Worm (Caenorhabditis elegans) whole organism, L3 larva: Measurements from ENCODE around the gene Y39A1A.9.
A peak's percentile ranks its signal among the peaks of the same experiment; 100 is the strongest.

Source experiments
- R02D3.7 ChIP-seq: fragments of 150-350 bp; optimal IDR thresholded peaks from 2 replicates; lab custom pipeline; 2014; ENCODE audit warnings: missing biosample characterization, missing genetic modification characterization
- ama-1 ChIP-seq: fragments of 150-350 bp; optimal IDR thresholded peaks from 2 replicates; lab custom pipeline; 2018
- ceh-16 ChIP-seq: sonication (generic microtip); optimal IDR thresholded peaks from 2 replicates; lab custom pipeline; 2017; ENCODE audit warnings: missing biosample characterization, missing genetic modification characterization
- ceh-82 ChIP-seq: fragments of 150-350 bp; optimal IDR thresholded peaks from 2 replicates; lab custom pipeline; 2014; ENCODE audit warnings: missing biosample characterization, missing genetic modification characterization
- daf-12 ChIP-seq: fragments of 150-350 bp; optimal IDR thresholded peaks from 2 replicates; lab custom pipeline; 2014; ENCODE audit warnings: missing biosample characterization, missing genetic modification reagents, missing genetic modification characterization
- egl-5 ChIP-seq: fragments of 150-350 bp; optimal IDR thresholded peaks from 2 replicates; lab custom pipeline; 2017; ENCODE audit warnings: missing biosample characterization, missing genetic modification reagents, missing genetic modification characterization, inconsistent platforms
- elt-1 ChIP-seq: fragments of 150-350 bp; optimal IDR thresholded peaks from 2 replicates; lab custom pipeline; 2014; ENCODE audit warnings: missing biosample characterization, missing genetic modification characterization
- elt-2 ChIP-seq: sonication (generic microtip); optimal IDR thresholded peaks from 2 replicates; lab custom pipeline; 2016; ENCODE audit warnings: missing genetic modification reagents, mild to moderate bottlenecking, missing genetic modification characterization, missing compliant biosample characterization
- eor-1 ChIP-seq, 2 experiments: fragments of 150-350 bp; optimal IDR thresholded peaks; 2 replicates each; lab custom pipeline; 2014 to 2018; ENCODE audit warnings: missing biosample characterization in 2 of 2, missing genetic modification characterization in 2 of 2
- fkh-2 ChIP-seq: fragments of 150-350 bp; optimal IDR thresholded peaks from 2 replicates; lab custom pipeline; 2014; ENCODE audit warnings: missing biosample characterization, missing genetic modification reagents, missing genetic modification characterization
- hmg-11 ChIP-seq: sonication (generic microtip); optimal IDR thresholded peaks from 2 replicates; lab custom pipeline; 2016; ENCODE audit warnings: missing genetic modification characterization, missing compliant biosample characterization
- jun-1 ChIP-seq: fragments of 150-350 bp; optimal IDR thresholded peaks from 2 replicates; lab custom pipeline; 2014; ENCODE audit warnings: missing biosample characterization, missing genetic modification reagents, missing genetic modification characterization
- lin-15B ChIP-seq: fragments of 150-350 bp; optimal IDR thresholded peaks from 2 replicates; lab custom pipeline; 2014; ENCODE audit warnings: missing biosample characterization, missing genetic modification characterization
- lin-39 ChIP-seq: fragments of 150-350 bp; optimal IDR thresholded peaks from 2 replicates; lab custom pipeline; 2018; ENCODE audit warnings: missing biosample characterization, missing genetic modification reagents, missing genetic modification characterization
- lsy-12 ChIP-seq: sonication (generic microtip); optimal IDR thresholded peaks from 2 replicates; lab custom pipeline; 2016; ENCODE audit warnings: mild to moderate bottlenecking, missing genetic modification characterization, missing compliant biosample characterization
- mml-1 ChIP-seq: fragments of 150-350 bp; sonication (generic microtip); optimal IDR thresholded peaks from 3 replicates; lab custom pipeline; 2014; ENCODE audit warnings: missing biosample characterization, missing genetic modification characterization
- nfya-1 ChIP-seq: sonication (generic microtip); optimal IDR thresholded peaks from 2 replicates; lab custom pipeline; 2017; ENCODE audit warnings: missing genetic modification characterization, mild to moderate bottlenecking, missing compliant biosample characterization, antibody characterized with exemption, moderate library complexity; ENCODE audit not compliant: insufficient read depth
- nhr-11 ChIP-seq: fragments of 150-350 bp; optimal IDR thresholded peaks from 2 replicates; lab custom pipeline; 2014; ENCODE audit warnings: missing biosample characterization, missing genetic modification characterization
- nhr-12 ChIP-seq: fragments of 150-350 bp; optimal IDR thresholded peaks from 2 replicates; lab custom pipeline; 2014; ENCODE audit warnings: missing biosample characterization, missing genetic modification characterization
- nhr-23 ChIP-seq: fragments of 150-350 bp; optimal IDR thresholded peaks from 2 replicates; lab custom pipeline; 2014; ENCODE audit warnings: missing biosample characterization, missing genetic modification reagents, missing genetic modification characterization
- nhr-237 ChIP-seq: fragments of 150-350 bp; optimal IDR thresholded peaks from 2 replicates; lab custom pipeline; 2014; ENCODE audit warnings: missing biosample characterization, missing genetic modification characterization
- nhr-25 ChIP-seq: sonication (generic microtip); optimal IDR thresholded peaks from 2 replicates; lab custom pipeline; 2017; ENCODE audit warnings: missing biosample characterization, missing genetic modification characterization
- nhr-28 ChIP-seq: fragments of 150-350 bp; optimal IDR thresholded peaks from 2 replicates; lab custom pipeline; 2014; ENCODE audit warnings: missing biosample characterization, missing genetic modification characterization
- nhr-43 ChIP-seq: sonication (generic microtip); optimal IDR thresholded peaks from 2 replicates; lab custom pipeline; 2016; ENCODE audit warnings: mild to moderate bottlenecking, missing genetic modification characterization, missing compliant biosample characterization; ENCODE audit not compliant: poor library complexity, severe bottlenecking
- nhr-67 ChIP-seq: fragments of 150-350 bp; optimal IDR thresholded peaks from 2 replicates; lab custom pipeline; 2014; ENCODE audit warnings: missing biosample characterization, missing genetic modification characterization
- nhr-76 ChIP-seq: fragments of 150-350 bp; sonication (generic microtip); optimal IDR thresholded peaks from 5 replicates; lab custom pipeline; 2014; ENCODE audit warnings: missing biosample characterization, missing genetic modification characterization
- nhr-77 ChIP-seq: fragments of 150-350 bp; optimal IDR thresholded peaks from 2 replicates; lab custom pipeline; 2014; ENCODE audit warnings: missing biosample characterization, missing genetic modification characterization
- pha-4 ChIP-seq: fragments of 150-350 bp; optimal IDR thresholded peaks from 2 replicates; lab custom pipeline; 2014; ENCODE audit warnings: missing biosample characterization, missing genetic modification reagents, missing genetic modification characterization
- pqm-1 ChIP-seq: fragments of 150-350 bp; optimal IDR thresholded peaks from 2 replicates; lab custom pipeline; 2017; ENCODE audit warnings: missing biosample characterization, missing genetic modification characterization, inconsistent platforms
- sea-2 ChIP-seq: fragments of 150-350 bp; sonication (generic microtip); optimal IDR thresholded peaks from 4 replicates; lab custom pipeline; 2014; ENCODE audit warnings: missing biosample characterization, missing genetic modification reagents, missing genetic modification characterization
- skn-1 ChIP-seq: fragments of 150-350 bp; optimal IDR thresholded peaks from 2 replicates; lab custom pipeline; 2014; ENCODE audit warnings: missing biosample characterization, missing genetic modification characterization
- snpc-4 ChIP-seq: fragments of 150-350 bp; optimal IDR thresholded peaks from 2 replicates; lab custom pipeline; 2014; ENCODE audit warnings: missing biosample characterization, missing genetic modification characterization
- unc-39 ChIP-seq: sonication (generic microtip); optimal IDR thresholded peaks from 4 replicates; lab custom pipeline; 2017; ENCODE audit warnings: missing biosample characterization, missing genetic modification characterization
- unc-62 ChIP-seq: fragments of 150-350 bp; sonication (generic microtip); optimal IDR thresholded peaks from 4 replicates; lab custom pipeline; 2014; ENCODE audit warnings: missing biosample characterization, missing genetic modification reagents, missing genetic modification characterization
- ztf-11 ChIP-seq: fragments of 150-350 bp; optimal IDR thresholded peaks from 2 replicates; lab custom pipeline; 2014; ENCODE audit warnings: missing biosample characterization, missing genetic modification characterization
- ztf-4 ChIP-seq: fragments of 150-350 bp; optimal IDR thresholded peaks from 2 replicates; lab custom pipeline; 2014; ENCODE audit warnings: missing biosample characterization, missing genetic modification characterization

Y39A1A.9 gene

ce11 chrIII:10651634-10652033 lies 18.3 kb upstream of the Y39A1A.9 start (continued):
- no peak for TF ChIP-seq nhr-67 (tag; lab: Kevin White, UChicago)

ce11 chrIII:10649219-10649618 lies 15.9 kb upstream of the Y39A1A.9 start, which contains the start of gene emg-1:
Gene emg-1 (plus strand): TSS chrIII:10649519.
- TF ChIP-seq unc-39 (tag; lab: Kevin White, UChicago) (no peak), mml-1 (tag; lab: Kevin White, UChicago) (no peak), nhr-12 (tag; lab: Kevin White, UChicago) (no peak), nhr-237 (no peak), ztf-11 (tag; lab: Kevin White, UChicago) (no peak), unc-62 (GFP tag; lab: Kevin White, UChicago) (no peak), nfya-1 (tag; lab: Kevin White, UChicago) (no peak), ceh-16 (tag; lab: Kevin White, UChicago) (no peak), nhr-77 (no peak), elt-1 (tag; lab: Kevin White, UChicago) (no peak), lsy-12 (no peak), nhr-28 (tag; lab: Kevin White, UChicago) (no peak)
- TF ChIP-seq, all 47 proteins: peak for 0

- TF ChIP-seq ztf-4 (tag; lab: Kevin White, UChicago) (no peak), nfya-1 (tag; lab: Kevin White, UChicago) (no peak), sea-2 (GFP tag; lab: Kevin White, UChicago) (no peak), nhr-76 (tag; lab: Kevin White, UChicago) (no peak), mml-1 (tag; lab: Kevin White, UChicago) (no peak), nhr-67 (tag; lab: Kevin White, UChicago) (no peak), R02D3.7 (tag; lab: Kevin White, UChicago) (no peak), hmg-11 (tag; lab: Kevin White, UChicago) (no peak), nhr-77 (no peak), ama-1 (lab: Kevin White, UChicago) (no peak), lin-15B (tag; lab: Kevin White, UChicago) (peak; percentile 34), egl-5 (tag; lab: Kevin White, UChicago) (no peak), pha-4 (tag; lab: Kevin White, UChicago) (peak; percentile 6)
- TF ChIP-seq, all 47 proteins: peak for 2
These were observed 12.8 kb upstream of the Y39A1A.9 start, which contains the start of gene orc-4 for ce11 chrIII:10646094-10646493. Gene orc-4 (plus strand): TSS chrIII:10646170.

ce11 chrIII:10642781-10643180 lies 9.5 kb upstream of the Y39A1A.9 start, which contains the start of the genes dhs-11 and orc-1:
Gene dhs-11 (minus strand): TSS chrIII:10642865.
Gene orc-1 (plus strand): TSS chrIII:10643129.
- TF ChIP-seq daf-12 (tag; lab: Kevin White, UChicago) = no peak
- no peak for TF ChIP-seq skn-1
- TF ChIP-seq hmg-11 (tag; lab: Kevin White, UChicago) = peak; percentile 13
- peak; percentile 6 for TF ChIP-seq nhr-25 (tag; lab: Kevin White, UChicago)
- TF ChIP-seq unc-39 (tag; lab: Kevin White, UChicago) = no peak
- no peak for TF ChIP-seq ztf-4 (tag; lab: Kevin White, UChicago)
- peak; percentile 25 for TF ChIP-seq nhr-23
- no peak for TF ChIP-seq jun-1 (tag; lab: Kevin White, UChicago)
- peak; percentile 45 for TF ChIP-seq lin-15B (tag; lab: Kevin White, UChicago)
- peak; percentile 34 for TF ChIP-seq snpc-4
- no peak for TF ChIP-seq elt-2 (tag; lab: Kevin White, UChicago)
- TF ChIP-seq pha-4 (tag; lab: Kevin White, UChicago) = peak; percentile 73
- no peak for TF ChIP-seq pqm-1
- peak; percentile 85 for TF ChIP-seq nfya-1 (tag; lab: Kevin White, UChicago)
- no peak for TF ChIP-seq nhr-28 (tag; lab: Kevin White, UChicago)
- TF ChIP-seq lin-39 = peak; percentile 6
- TF ChIP-seq, all 47 proteins: peak for 8

ce11 chrIII:10638339-10639021 lies 5.2 kb upstream of the Y39A1A.9 start, which contains the start of gene Y39A1A.27:
Gene Y39A1A.27 (plus strand): TSS chrIII:10638971.
- TF ChIP-seq nhr-237 (no peak), nhr-11 (tag; lab: Kevin White, UChicago) (no peak), pha-4 (tag; lab: Kevin White, UChicago) (no peak), nfya-1 (tag; lab: Kevin White, UChicago) (no peak), jun-1 (tag; lab: Kevin White, UChicago) (no peak), nhr-25 (tag; lab: Kevin White, UChicago) (no peak), unc-62 (GFP tag; lab: Kevin White, UChicago) (no peak), nhr-28 (tag; lab: Kevin White, UChicago) (no peak), hmg-11 (tag; lab: Kevin White, UChicago) (no peak), mml-1 (tag; lab: Kevin White, UChicago) (no peak), eor-1 (tag; optimal IDR thresholded peaks at IDR 0.05; lab: Kevin White, UChicago) (no peak), ztf-4 (tag; lab: Kevin White, UChicago) (no peak), fkh-2 (no peak), sea-2 (GFP tag; lab: Kevin White, UChicago) (no peak), nhr-43 (tag; lab: Kevin White, UChicago) (no peak), ceh-82 (tag; lab: Kevin White, UChicago) (no peak), elt-2 (tag; lab: Kevin White, UChicago) (no peak), ztf-11 (tag; lab: Kevin White, UChicago) (no peak), unc-39 (tag; lab: Kevin White, UChicago) (no peak)
- TF ChIP-seq, all 47 proteins: peak for 0
